Worm (Caenorhabditis elegans) whole organism, early embryonic: ENCODE results near the gene E04F6.10.

Experiments
- B0310.2 ChIP-seq: sonication (generic microtip); optimal IDR thresholded peaks from 2 replicates; lab custom pipeline; 2016; ENCODE audit warnings: mild to moderate bottlenecking, missing genetic modification characterization, missing compliant biosample characterization
- F13C5.2 ChIP-seq: sonication (generic microtip); optimal IDR thresholded peaks from 2 replicates; lab custom pipeline; 2017; ENCODE audit warnings: mild to moderate bottlenecking, missing genetic modification characterization, inconsistent platforms, missing compliant biosample characterization
- aly-1 ChIP-seq: sonication (generic microtip); optimal IDR thresholded peaks from 2 replicates; lab custom pipeline; 2016; ENCODE audit warnings: missing genetic modification characterization, missing compliant biosample characterization
- ama-1 ChIP-seq: fragments of 150-350 bp; optimal IDR thresholded peaks from 2 replicates; lab custom pipeline; 2014
- ceh-13 ChIP-seq: fragments of 200-800 bp; sonication (Bioruptor generic); optimal IDR thresholded peaks from 2 replicates; lab custom pipeline; 2018; ENCODE audit warnings: mild to moderate bottlenecking, missing genetic modification characterization, missing compliant biosample characterization
- ceh-36 ChIP-seq: sonication (generic microtip); optimal IDR thresholded peaks from 2 replicates; lab custom pipeline; 2016; ENCODE audit warnings: missing genetic modification characterization, inconsistent platforms, missing compliant biosample characterization
- ets-7 ChIP-seq: sonication (generic microtip); optimal IDR thresholded peaks from 2 replicates; lab custom pipeline; 2016; ENCODE audit warnings: missing genotype, missing genetic modification characterization, missing compliant biosample characterization
- flt-1 ChIP-seq: fragments of 200-800 bp; sonication (Bioruptor generic); IDR thresholded peaks from 2 replicates; pipeline ENCODE4 v1.3.6; 2022; ENCODE audit warnings: missing genetic modification characterization, missing compliant biosample characterization
- hmbx-1 ChIP-seq: sonication (generic microtip); optimal IDR thresholded peaks from 2 replicates; lab custom pipeline; 2016; ENCODE audit warnings: mild to moderate bottlenecking, missing genetic modification characterization, missing compliant biosample characterization
- hmg-4 ChIP-seq: fragments of 200-800 bp; sonication (Bioruptor generic); optimal IDR thresholded peaks from 2 replicates; lab custom pipeline; 2018; ENCODE audit warnings: mild to moderate bottlenecking, missing genetic modification characterization, missing compliant biosample characterization
- hnd-1 ChIP-seq: sonication (generic microtip); optimal IDR thresholded peaks from 2 replicates; lab custom pipeline; 2016; ENCODE audit warnings: missing genetic modification characterization, missing compliant biosample characterization
- pes-1 ChIP-seq: fragments of 200-800 bp; sonication (Bioruptor generic); IDR thresholded peaks from 2 replicates; pipeline ENCODE4 v1.3.6; 2022; ENCODE audit warnings: missing genetic modification reagents, missing genetic modification characterization, missing compliant biosample characterization
- scrt-1 ChIP-seq: fragments of 200-800 bp; sonication (Bioruptor generic); IDR thresholded peaks from 2 replicates; pipeline ENCODE4 v1.3.6; 2022; ENCODE audit warnings: missing genetic modification characterization, missing compliant biosample characterization
- sea-1 ChIP-seq: fragments of 200-800 bp; sonication (Bioruptor generic); conservative IDR thresholded peaks from 2 replicates; pipeline ENCODE4 v1.3.6; 2022; ENCODE audit warnings: missing genetic modification characterization, missing compliant biosample characterization
- tbx-11 ChIP-seq: fragments of 200-800 bp; sonication (Bioruptor generic); IDR thresholded peaks from 2 replicates; pipeline ENCODE4 v1.3.6; 2022; ENCODE audit warnings: missing genetic modification characterization, missing compliant biosample characterization
- tbx-37 ChIP-seq: fragments of 200-800 bp; sonication (Bioruptor generic); conservative IDR thresholded peaks from 2 replicates; pipeline ENCODE4 v1.3.6; 2022; ENCODE audit warnings: missing genetic modification reagents, missing genetic modification characterization, missing compliant biosample characterization
- tra-4 ChIP-seq: sonication (generic microtip); optimal IDR thresholded peaks from 2 replicates; lab custom pipeline; 2017; ENCODE audit warnings: missing genetic modification characterization, missing compliant biosample characterization

The E04F6.10 gene

DNA sequence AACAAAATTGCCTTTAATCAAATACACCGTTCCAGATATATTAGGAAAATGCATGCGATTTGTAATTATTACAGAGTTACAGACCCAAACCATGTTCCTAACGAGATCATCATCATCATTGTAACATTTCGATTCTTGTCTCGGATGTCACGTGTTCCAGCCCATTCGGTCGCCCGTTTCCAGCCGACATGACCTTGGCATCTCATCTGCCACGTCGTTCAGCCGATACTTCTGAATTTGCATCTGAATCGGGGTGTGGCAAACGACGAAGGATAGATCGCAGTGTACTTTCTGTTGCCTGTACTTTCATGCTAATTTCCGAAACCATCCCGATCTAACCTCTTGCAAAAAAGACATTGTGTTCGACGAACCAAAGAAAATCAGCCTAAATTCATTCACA is 22.8 kb upstream of the E04F6.10 start:
- TF ChIP-seq ceh-36 (tag; lab: Kevin White, UChicago) (no peak), tra-4 (no peak), ama-1 (lab: Kevin White, UChicago) (no peak), pes-1 (GFP tag; lab: Robert Waterston, UW) (no peak), scrt-1 (GFP tag; lab: Robert Waterston, UW) (no peak), flt-1 (GFP tag; lab: Robert Waterston, UW) (no peak), hmbx-1 (tag; lab: Kevin White, UChicago) (no peak), ets-7 (tag; lab: Kevin White, UChicago) (no peak), tbx-37 (GFP tag; lab: Robert Waterston, UW) (no peak), hmg-4 (GFP tag; lab: Kevin White, UChicago) (no peak), F13C5.2 (tag; lab: Kevin White, UChicago) (no peak), hnd-1 (tag; lab: Kevin White, UChicago) (no peak), ceh-13 (GFP tag; lab: Kevin White, UChicago) (no peak), sea-1 (GFP tag; lab: Robert Waterston, UW) (no peak), tbx-11 (GFP tag; lab: Robert Waterston, UW) (no peak)

- TF ChIP-seq ets-7 (tag; lab: Kevin White, UChicago) (no peak), ceh-13 (GFP tag; lab: Kevin White, UChicago) (no peak), ama-1 (lab: Kevin White, UChicago) (no peak), F13C5.2 (tag; lab: Kevin White, UChicago) (no peak), B0310.2 (tag; lab: Kevin White, UChicago) (no peak), hmbx-1 (tag; lab: Kevin White, UChicago) (no peak), sea-1 (GFP tag; lab: Robert Waterston, UW) (no peak), scrt-1 (GFP tag; lab: Robert Waterston, UW) (no peak), hmg-4 (GFP tag; lab: Kevin White, UChicago) (no peak), ceh-36 (tag; lab: Kevin White, UChicago) (no peak), tra-4 (no peak), aly-1 (tag; lab: Kevin White, UChicago) (no peak), tbx-11 (GFP tag; lab: Robert Waterston, UW) (no peak), pes-1 (GFP tag; lab: Robert Waterston, UW) (no peak), tbx-37 (GFP tag; lab: Robert Waterston, UW) (no peak)
Observed at ce11 chrII:7238791-7239190, 21.8 kb upstream of the E04F6.10 start.

- TF ChIP-seq flt-1 (GFP tag; lab: Robert Waterston, UW) (no peak), F13C5.2 (tag; lab: Kevin White, UChicago) (no peak), ceh-36 (tag; lab: Kevin White, UChicago) (no peak), hmbx-1 (tag; lab: Kevin White, UChicago) (no peak), hmg-4 (GFP tag; lab: Kevin White, UChicago) (no peak), ceh-13 (GFP tag; lab: Kevin White, UChicago) (no peak), aly-1 (tag; lab: Kevin White, UChicago) (no peak), ama-1 (lab: Kevin White, UChicago) (no peak), tra-4 (no peak), tbx-11 (GFP tag; lab: Robert Waterston, UW) (no peak), tbx-37 (GFP tag; lab: Robert Waterston, UW) (no peak), B0310.2 (tag; lab: Kevin White, UChicago) (no peak)
Observed at ce11 chrII:7238248-7238647, 21.3 kb upstream of the E04F6.10 start, which contains the start of gene aqp-1. aqp-1 (minus strand) TSS chrII:7238349.

DNA sequence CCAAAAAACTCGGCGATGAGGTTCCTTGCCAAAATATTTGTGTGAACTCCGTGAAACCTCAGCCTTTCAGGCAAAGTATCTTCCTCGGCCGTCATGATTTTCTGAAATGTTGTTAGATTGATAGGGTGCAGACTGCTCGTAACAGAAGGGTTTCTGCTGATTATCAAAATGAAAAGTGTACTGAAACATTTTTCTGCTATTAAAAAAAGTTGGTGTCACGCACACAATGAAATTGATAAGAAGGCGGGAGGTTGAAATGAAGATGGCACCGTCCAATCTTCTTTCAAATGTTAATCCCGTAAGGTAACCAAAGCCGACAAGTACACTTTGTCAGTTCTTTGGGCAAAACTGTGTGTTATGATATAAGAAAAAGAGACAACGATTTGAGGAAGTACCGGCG is 20.0 kb upstream of the E04F6.10 start:
- TF ChIP-seq ceh-36 (tag; lab: Kevin White, UChicago) (no peak), hmg-4 (GFP tag; lab: Kevin White, UChicago) (no peak), ets-7 (tag; lab: Kevin White, UChicago) (no peak), hmbx-1 (tag; lab: Kevin White, UChicago) (no peak)

- no peak for TF ChIP-seq ceh-36 (tag; lab: Kevin White, UChicago)
- TF ChIP-seq B0310.2 (tag; lab: Kevin White, UChicago) = no peak
- no peak for TF ChIP-seq ama-1 (lab: Kevin White, UChicago)
- TF ChIP-seq tbx-37 (GFP tag; lab: Robert Waterston, UW) = no peak
- no peak for TF ChIP-seq hmg-4 (GFP tag; lab: Kevin White, UChicago)
- TF ChIP-seq sea-1 (GFP tag; lab: Robert Waterston, UW) = no peak
Observed at ce11 chrII:7233274-7233673, 16.3 kb upstream of the E04F6.10 start.

DNA sequence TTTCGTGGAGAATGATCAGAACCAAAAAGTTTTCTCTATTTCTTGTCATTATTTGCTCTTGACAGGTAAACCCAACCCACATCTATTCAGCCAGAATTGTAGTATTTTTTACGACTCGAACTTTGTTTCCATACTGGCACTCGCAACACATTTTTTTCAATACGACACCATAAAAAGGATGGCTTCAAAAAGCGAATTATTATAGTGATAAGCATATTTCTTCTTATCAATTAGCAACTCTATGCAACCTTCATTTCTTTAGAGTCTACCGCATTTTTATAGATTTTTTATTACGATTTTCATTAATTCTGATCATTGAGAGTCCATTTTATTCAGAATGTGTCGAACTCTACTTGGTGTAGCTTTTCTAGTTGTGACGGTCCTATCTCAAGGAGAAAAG is 15.6 kb upstream of the E04F6.10 start, which contains the start of gene ctsa-3.1:
Gene ctsa-3.1, plus strand, starts transcription at position 337 of the 400 bp plus-strand sequence.
- TF ChIP-seq tra-4 = no peak
- TF ChIP-seq tbx-11 (GFP tag; lab: Robert Waterston, UW) = no peak

DNA sequence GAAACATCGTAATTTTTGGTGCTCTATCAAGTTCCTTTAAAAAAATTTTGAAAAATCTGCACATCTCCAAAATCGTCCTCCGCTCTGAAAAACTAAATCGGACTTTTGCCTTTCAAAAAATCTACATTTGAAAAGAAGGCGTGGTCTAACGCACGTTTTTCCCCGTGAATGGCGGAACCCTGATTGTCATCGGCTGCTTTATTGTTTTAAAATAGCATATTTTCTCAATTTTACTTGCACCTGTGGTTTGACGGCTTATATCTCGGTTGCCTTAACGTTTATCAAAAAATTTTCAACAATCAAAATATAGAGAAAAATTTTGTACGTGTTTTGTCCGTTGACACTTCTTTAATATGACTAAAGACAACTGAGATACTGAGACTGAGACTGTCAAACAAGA is 15.0 kb upstream of the E04F6.10 start:
- TF ChIP-seq ceh-13 (GFP tag; lab: Kevin White, UChicago) = no peak
- no peak for TF ChIP-seq scrt-1 (GFP tag; lab: Robert Waterston, UW)
- no peak for TF ChIP-seq tbx-11 (GFP tag; lab: Robert Waterston, UW)
- no peak for TF ChIP-seq aly-1 (tag; lab: Kevin White, UChicago)
- TF ChIP-seq pes-1 (GFP tag; lab: Robert Waterston, UW) = no peak
- TF ChIP-seq B0310.2 (tag; lab: Kevin White, UChicago) = no peak
- no peak for TF ChIP-seq flt-1 (GFP tag; lab: Robert Waterston, UW)
- TF ChIP-seq tra-4 = no peak
- TF ChIP-seq sea-1 (GFP tag; lab: Robert Waterston, UW) = no peak
- no peak for TF ChIP-seq hnd-1 (tag; lab: Kevin White, UChicago)
- TF ChIP-seq ceh-36 (tag; lab: Kevin White, UChicago) = no peak
- TF ChIP-seq tbx-37 (GFP tag; lab: Robert Waterston, UW) = no peak
- TF ChIP-seq F13C5.2 (tag; lab: Kevin White, UChicago) = no peak
